Fruit fly (Drosophila melanogaster) whole organism, embryonic: ENCODE data around the gene CG15199.

Source experiments
- Asciz ChIP-seq: fragments of 200-800 bp; sonication (Bioruptor generic); optimal IDR thresholded peaks from 2 replicates; lab custom pipeline; 2017; ENCODE audit warnings: missing biosample characterization, mild to moderate bottlenecking, missing genetic modification characterization, missing genetic modification reagents
- Bteb2 ChIP-seq: fragments of 200-800 bp; sonication (Bioruptor generic); optimal IDR thresholded peaks from 2 replicates; lab custom pipeline; 2016; ENCODE audit warnings: missing biosample characterization, missing genetic modification characterization
- CG10543 ChIP-seq: fragments of 200-800 bp; sonication (Bioruptor generic); optimal IDR thresholded peaks from 3 replicates; lab custom pipeline; 2017; ENCODE audit warnings: missing biosample characterization, mild to moderate bottlenecking, missing genetic modification characterization, moderate library complexity
- CG12236 ChIP-seq: fragments of 200-800 bp; sonication (Bioruptor generic); optimal IDR thresholded peaks from 2 replicates; lab custom pipeline; 2016; ENCODE audit warnings: missing biosample characterization, missing genetic modification characterization
- CG13287 ChIP-seq: fragments of 200-800 bp; sonication (Bioruptor generic); IDR thresholded peaks from 2 replicates; pipeline ENCODE4 v1.3.6; 2022; ENCODE audit warnings: missing biosample characterization, missing genetic modification characterization; ENCODE audit not compliant: partially characterized antibody
- CG17328 ChIP-seq: fragments of 200-800 bp; sonication (Bioruptor generic); IDR thresholded peaks from 2 replicates; pipeline ENCODE4 v1.3.6; 2022; ENCODE audit warnings: missing biosample characterization, missing genetic modification characterization
- CG17568 ChIP-seq: fragments of 200-800 bp; sonication (Bioruptor generic); optimal IDR thresholded peaks from 2 replicates; lab custom pipeline; 2018; ENCODE audit warnings: missing biosample characterization, mild to moderate bottlenecking, missing genetic modification characterization, moderate library complexity
- CG2116 ChIP-seq: fragments of 200-800 bp; sonication (Bioruptor generic); optimal IDR thresholded peaks from 3 replicates; lab custom pipeline; 2018; ENCODE audit warnings: missing biosample characterization, mild to moderate bottlenecking, missing genetic modification characterization
- CG2875 ChIP-seq: fragments of 200-800 bp; sonication (Bioruptor generic); optimal IDR thresholded peaks from 2 replicates; lab custom pipeline; 2017; ENCODE audit warnings: missing biosample characterization, mild to moderate bottlenecking, missing genetic modification characterization, missing genetic modification reagents
- CG2889 ChIP-seq: fragments of 200-800 bp; sonication (Bioruptor generic); IDR thresholded peaks from 3 replicates; pipeline ENCODE4 v1.3.6; 2022; ENCODE audit warnings: missing biosample characterization, missing genetic modification characterization
- CG32532 ChIP-seq: fragments of 200-800 bp; sonication (Bioruptor generic); IDR thresholded peaks from 2 replicates; pipeline ENCODE4 v1.3.6; 2022; ENCODE audit warnings: missing biosample characterization, missing genetic modification characterization
- CG32772 ChIP-seq: fragments of 200-800 bp; sonication (Bioruptor generic); IDR thresholded peaks from 2 replicates; pipeline ENCODE4 v1.3.6; 2022; ENCODE audit warnings: missing biosample characterization, missing genetic modification characterization
- CG4424 ChIP-seq: fragments of 200-800 bp; sonication (Bioruptor generic); optimal IDR thresholded peaks from 3 replicates; lab custom pipeline; 2016; ENCODE audit warnings: missing biosample characterization, missing genetic modification characterization
- CG4820 ChIP-seq: fragments of 200-800 bp; sonication (Bioruptor generic); optimal IDR thresholded peaks from 3 replicates; lab custom pipeline; 2016; ENCODE audit warnings: missing biosample characterization, missing genetic modification characterization
- CG4854 ChIP-seq: fragments of 200-800 bp; sonication (Bioruptor generic); optimal IDR thresholded peaks from 2 replicates; lab custom pipeline; 2016; ENCODE audit warnings: missing biosample characterization, missing genetic modification characterization, inconsistent platforms
- CG6272 ChIP-seq: fragments of 200-800 bp; sonication (Bioruptor generic); IDR thresholded peaks from 2 replicates; pipeline ENCODE4 v1.3.6; 2022; ENCODE audit warnings: missing biosample characterization, missing genetic modification characterization
- CG7786 ChIP-seq: fragments of 200-800 bp; sonication (Bioruptor generic); optimal IDR thresholded peaks from 2 replicates; lab custom pipeline; 2016; ENCODE audit warnings: missing biosample characterization, missing genetic modification characterization
- CG7963 ChIP-seq: fragments of 200-800 bp; sonication (Bioruptor generic); IDR thresholded peaks from 3 replicates; pipeline ENCODE4 v1.3.6; 2022; ENCODE audit warnings: missing biosample characterization, missing genetic modification characterization; ENCODE audit not compliant: partially characterized antibody
- CG8388 ChIP-seq: fragments of 200-800 bp; sonication (Bioruptor generic); optimal IDR thresholded peaks from 2 replicates; lab custom pipeline; 2019; ENCODE audit warnings: missing biosample characterization, mild to moderate bottlenecking, missing genetic modification characterization, moderate library complexity
- CG8765 ChIP-seq: fragments of 200-800 bp; sonication (Bioruptor generic); IDR thresholded peaks from 2 replicates; pipeline ENCODE4 v1.3.6; 2022; ENCODE audit warnings: missing biosample characterization, missing genetic modification characterization
- CG8924 ChIP-seq: fragments of 200-800 bp; optimal IDR thresholded peaks from 3 replicates; lab custom pipeline; 2019; ENCODE audit warnings: missing biosample characterization, mild to moderate bottlenecking, missing genetic modification characterization, moderate library complexity
- CG9876 ChIP-seq: fragments of 200-800 bp; sonication (Bioruptor generic); optimal IDR thresholded peaks from 2 replicates; lab custom pipeline; 2016; ENCODE audit warnings: missing biosample characterization, missing genetic modification characterization
- CrebB ChIP-seq: fragments of 200-800 bp; sonication (Bioruptor generic); optimal IDR thresholded peaks from 3 replicates; lab custom pipeline; 2018; ENCODE audit warnings: missing biosample characterization, mild to moderate bottlenecking, missing genetic modification characterization
- D19B ChIP-seq: fragments of 200-800 bp; sonication (Bioruptor generic); optimal IDR thresholded peaks from 2 replicates; lab custom pipeline; 2017; ENCODE audit warnings: missing biosample characterization, mild to moderate bottlenecking, missing genetic modification characterization
- Dll ChIP-seq: fragments of 200-800 bp; sonication (Bioruptor generic); IDR thresholded peaks from 4 replicates; pipeline ENCODE4 v1.3.6; 2022; ENCODE audit warnings: missing biosample characterization, missing genetic modification characterization; ENCODE audit not compliant: partially characterized antibody
- E2f2 ChIP-seq: fragments of 200-800 bp; sonication (Bioruptor generic); IDR thresholded peaks from 2 replicates; pipeline ENCODE4 v1.3.6; 2022; ENCODE audit warnings: missing biosample characterization, missing genetic modification characterization
- Hr78 ChIP-seq, 2 experiments: fragments of 200-800 bp in 1 of 2; fragments of >200 bp in 1 of 2; sonication (Bioruptor generic) in 1 of 2; optimal IDR thresholded peaks; 2 replicates each; lab custom pipeline; 2017 to 2019; ENCODE audit warnings: missing biosample characterization in 2 of 2, missing genetic modification characterization in 2 of 2, mild to moderate bottlenecking in 1 of 2, moderate library complexity in 1 of 2
- Lpt ChIP-seq: fragments of >200 bp; optimal IDR thresholded peaks from 2 replicates; lab custom pipeline; 2018; ENCODE audit warnings: missing biosample characterization, missing genetic modification characterization
- Ravus ChIP-seq: fragments of 200-800 bp; sonication (Bioruptor generic); IDR thresholded peaks from 2 replicates; pipeline ENCODE4 v1.3.6; 2022; ENCODE audit warnings: missing biosample characterization, missing genetic modification characterization
- Spps ChIP-seq: fragments of 200-800 bp; sonication (Bioruptor generic); optimal IDR thresholded peaks from 2 replicates; lab custom pipeline; 2018; ENCODE audit warnings: missing biosample characterization, mild to moderate bottlenecking, missing genetic modification characterization
- Trl ChIP-seq, 3 experiments: fragments of >200 bp in 2 of 3; fragments of 200-800 bp in 1 of 3; sonication (Bioruptor generic) in 1 of 3; optimal IDR thresholded peaks; 2 replicates in 1 of 3; 3 replicates in 2 of 3; lab custom pipeline; 2016 to 2017; ENCODE audit warnings: missing biosample characterization in 1 of 3, missing genetic modification characterization in 1 of 3
- Usf ChIP-seq: fragments of 200-800 bp; sonication (Bioruptor generic); optimal IDR thresholded peaks from 2 replicates; lab custom pipeline; 2017; ENCODE audit warnings: missing genotype, missing biosample characterization, missing genetic modification characterization
- btn ChIP-seq: fragments of 200-800 bp; sonication (Bioruptor generic); optimal IDR thresholded peaks from 2 replicates; lab custom pipeline; 2016; ENCODE audit warnings: missing biosample characterization, missing genetic modification characterization
- corto ChIP-seq: fragments of 200-800 bp; sonication (Bioruptor generic); optimal IDR thresholded peaks from 2 replicates; lab custom pipeline; 2016; ENCODE audit warnings: missing biosample characterization, mild to moderate bottlenecking, missing genetic modification characterization, moderate library complexity
- danr ChIP-seq: fragments of 200-800 bp; sonication (Bioruptor generic); IDR thresholded peaks from 2 replicates; pipeline ENCODE4 v1.3.6; 2022; ENCODE audit warnings: missing biosample characterization, missing genetic modification characterization
- fd3F ChIP-seq: fragments of 200-800 bp; sonication (Bioruptor generic); optimal IDR thresholded peaks from 2 replicates; lab custom pipeline; 2018; ENCODE audit warnings: missing biosample characterization, mild to moderate bottlenecking, missing genetic modification characterization, moderate library complexity
- ftz-f1 ChIP-seq: fragments of 200-800 bp; sonication (Bioruptor generic); optimal IDR thresholded peaks from 2 replicates; lab custom pipeline; 2016; ENCODE audit warnings: missing biosample characterization, missing genetic modification characterization
- grau ChIP-seq: fragments of 200-800 bp; optimal IDR thresholded peaks from 3 replicates; lab custom pipeline; 2019; ENCODE audit warnings: missing biosample characterization, mild to moderate bottlenecking, missing genetic modification characterization, moderate library complexity
- grn ChIP-seq: fragments of 200-800 bp; sonication (Bioruptor generic); optimal IDR thresholded peaks from 3 replicates; lab custom pipeline; 2017; ENCODE audit warnings: missing biosample characterization, missing genetic modification characterization
- gt ChIP-seq: fragments of 200-800 bp; sonication (Bioruptor generic); IDR thresholded peaks from 2 replicates; pipeline ENCODE4 v1.3.6; 2022; ENCODE audit warnings: missing biosample characterization, missing genetic modification characterization
- h ChIP-seq: fragments of >200 bp; optimal IDR thresholded peaks from 2 replicates; lab custom pipeline; 2017
- insv ChIP-seq, 2 experiments: fragments of 200-800 bp; sonication (Bioruptor generic); optimal IDR thresholded peaks; 3 replicates each; lab custom pipeline; 2016 to 2018; ENCODE audit warnings: missing biosample characterization in 2 of 2, missing genetic modification characterization in 2 of 2
- jing ChIP-seq: fragments of 200-800 bp; sonication (Bioruptor generic); optimal IDR thresholded peaks from 2 replicates; lab custom pipeline; 2018; ENCODE audit warnings: missing biosample characterization, mild to moderate bottlenecking, missing genetic modification characterization
- oc ChIP-seq: fragments of 200-800 bp; sonication (Bioruptor generic); optimal IDR thresholded peaks from 2 replicates; lab custom pipeline; 2018; ENCODE audit warnings: missing biosample characterization, mild to moderate bottlenecking, missing genetic modification characterization, moderate library complexity
- pan ChIP-seq, 4 experiments: fragments of >200 bp in 3 of 4; fragments of 200-800 bp in 1 of 4; sonication (Bioruptor generic) in 1 of 4; optimal IDR thresholded peaks in 3 of 4; IDR thresholded peaks in 1 of 4; 2 replicates each; pipeline versions ENCODE4 v1.3.6 to Lab custom; 2017 to 2022; ENCODE audit warnings: missing biosample characterization in 2 of 4, missing genetic modification characterization in 2 of 4, mixed read lengths in 1 of 4
- pb ChIP-seq: fragments of 200-800 bp; sonication (Bioruptor generic); optimal IDR thresholded peaks from 3 replicates; lab custom pipeline; 2016; ENCODE audit warnings: missing biosample characterization, missing genetic modification characterization
- ranshi ChIP-seq: fragments of 200-800 bp; sonication (Bioruptor generic); IDR thresholded peaks from 2 replicates; pipeline ENCODE4 v1.3.6; 2022; ENCODE audit warnings: missing biosample characterization, missing genetic modification characterization
- sob ChIP-seq: fragments of 200-800 bp; sonication (Bioruptor generic); IDR thresholded peaks from 2 replicates; pipeline ENCODE4 v1.3.6; 2022; ENCODE audit warnings: missing biosample characterization, missing genetic modification characterization
- unpg ChIP-seq: fragments of 200-800 bp; sonication (Bioruptor generic); optimal IDR thresholded peaks from 3 replicates; lab custom pipeline; 2018; ENCODE audit warnings: missing biosample characterization, mild to moderate bottlenecking, missing genetic modification characterization, moderate library complexity
- vfl ChIP-seq: fragments of 200-800 bp; sonication (Bioruptor generic); optimal IDR thresholded peaks from 2 replicates; lab custom pipeline; 2016; ENCODE audit warnings: missing biosample characterization, missing genetic modification characterization

Gene CG15199

DNA sequence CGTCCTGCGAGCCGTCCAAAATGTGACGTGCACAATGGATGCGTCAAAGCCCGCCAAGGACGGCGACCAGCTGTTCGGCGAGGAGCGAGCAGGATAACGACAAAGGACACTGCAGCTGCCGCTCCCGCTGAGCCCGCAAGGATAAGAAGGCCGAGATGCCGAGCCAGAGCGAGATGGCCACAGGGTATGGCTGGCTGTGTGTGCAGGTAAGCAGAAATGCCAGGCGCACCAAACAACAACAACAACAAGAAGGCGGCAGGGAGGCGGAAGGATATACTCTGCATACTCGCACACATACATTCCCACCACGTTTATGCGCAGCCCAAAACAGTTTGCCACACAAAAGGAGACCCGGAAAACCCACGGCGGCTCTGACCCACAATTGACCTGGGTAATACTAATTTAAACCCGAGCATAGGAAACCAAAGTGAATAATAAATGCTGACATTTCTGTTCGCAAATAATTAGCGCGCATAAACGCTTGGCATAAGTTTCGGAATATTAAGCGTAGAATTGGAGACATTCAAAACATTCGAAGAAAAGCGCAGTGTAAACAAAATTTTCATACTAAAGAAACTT, 5.1 kb upstream of the CG15199 start (continued):
- no peak for TF ChIP-seq Lpt (GFP tag; lab: Kevin White, UChicago)
- TF ChIP-seq pb (GFP tag; lab: Kevin White, UChicago), result peak; percentile 3
- TF ChIP-seq Usf (GFP tag; lab: Kevin White, UChicago), result no peak
- no peak for TF ChIP-seq insv (GFP tag; optimal IDR thresholded peaks at IDR 0.05; lab: Kevin White, UChicago)
- no peak for TF ChIP-seq CG12236 (GFP tag; lab: Kevin White, UChicago)
- TF ChIP-seq CG8388 (GFP tag; lab: Kevin White, UChicago), result no peak
- no peak for TF ChIP-seq pan (optimal IDR thresholded peaks at IDR 0.05; lab: Kevin White, UChicago)
- peak in 1 of 2 experiments; percentile 61 for TF ChIP-seq pan (GFP tag; optimal IDR thresholded peaks at IDR 0.05 in 1 of 2, IDR thresholded peaks at IDR 0.05 in 1 of 2)
- TF ChIP-seq CG4424 (GFP tag; lab: Kevin White, UChicago), result no peak
- no peak for TF ChIP-seq CG32532 (GFP tag; lab: Robert Waterston, UW)
- no peak for TF ChIP-seq CG2889 (GFP tag; lab: Robert Waterston, UW)
- no peak for TF ChIP-seq danr
- no peak for TF ChIP-seq ftz-f1 (GFP tag; lab: Kevin White, UChicago)
- TF ChIP-seq Bteb2 (GFP tag; lab: Kevin White, UChicago), result no peak
- TF ChIP-seq CrebB (tag; lab: Kevin White, UChicago), result no peak
- TF ChIP-seq grau (tag; lab: Kevin White, UChicago), result no peak
- no peak for TF ChIP-seq CG10543
- TF ChIP-seq CG2116 (GFP tag; lab: Kevin White, UChicago), result no peak
- TF ChIP-seq CG8765 (GFP tag; lab: Robert Waterston, UW), result peak; percentile 51
- 0 out of 2 replicates have a peak, but pooled peaks have one; percentile 14 for TF ChIP-seq CG17328 (GFP tag; lab: Robert Waterston, UW)
- no peak for TF ChIP-seq CG6272 (GFP tag; lab: Robert Waterston, UW)
- TF ChIP-seq CG4820 (GFP tag; lab: Kevin White, UChicago), result peak; percentile 96
- TF ChIP-seq Hr78 (GFP tag; optimal IDR thresholded peaks at IDR 0.05; lab: Kevin White, UChicago), result no peak
- no peak for TF ChIP-seq btn (GFP tag; lab: Kevin White, UChicago)
- TF ChIP-seq unpg (GFP tag; lab: Kevin White, UChicago), result peak; percentile 21
- TF ChIP-seq ranshi, result no peak
- TF ChIP-seq CG7963 (GFP tag; lab: Robert Waterston, UW), result no peak
- TF ChIP-seq CG32772 (GFP tag; lab: Robert Waterston, UW), result no peak
- TF ChIP-seq sob (GFP tag; lab: Robert Waterston, UW), result peak; percentile 13; the same call in 1 of the 2 replicates
- peak; percentile 3 for TF ChIP-seq CG7786 (GFP tag; lab: Kevin White, UChicago)
- peak; percentile 10 for TF ChIP-seq CG8924
- TF ChIP-seq CG13287 (GFP tag; lab: Robert Waterston, UW), result no peak
- no peak for TF ChIP-seq gt (GFP tag; lab: Robert Waterston, UW)
- TF ChIP-seq fd3F (GFP tag; lab: Kevin White, UChicago), result no peak
- TF ChIP-seq CG9876 (GFP tag; lab: Kevin White, UChicago), result no peak
- TF ChIP-seq D19B (GFP tag; lab: Kevin White, UChicago), result no peak
- no peak for TF ChIP-seq grn (GFP tag; lab: Kevin White, UChicago)
- no peak for TF ChIP-seq jing (GFP tag; lab: Kevin White, UChicago)
- no peak for TF ChIP-seq oc (tag; lab: Kevin White, UChicago)
- TF ChIP-seq CG2875 (GFP tag; lab: Kevin White, UChicago), result no peak
- TF ChIP-seq h (lab: Kevin White, UChicago), result no peak
- no peak for TF ChIP-seq corto (GFP tag; lab: Kevin White, UChicago)
- TF ChIP-seq Ravus (GFP tag; lab: Robert Waterston, UW), result no peak
- TF ChIP-seq Asciz (GFP tag; lab: Kevin White, UChicago), result no peak
- TF ChIP-seq E2f2 (GFP tag; lab: Robert Waterston, UW), result 0 out of 2 replicates have a peak, but pooled peaks have one; percentile 10
- TF ChIP-seq Trl (optimal IDR thresholded peaks at IDR 0.05; lab: Kevin White, UChicago), result no peak
- no peak for TF ChIP-seq Trl (GFP tag; optimal IDR thresholded peaks at IDR 0.05; lab: Kevin White, UChicago)
- TF ChIP-seq Spps (tag; lab: Kevin White, UChicago), result no peak
- TF ChIP-seq Dll (GFP tag; lab: Robert Waterston, UW), result no peak
- TF ChIP-seq CG4854, result no peak
- TF ChIP-seq CG17568 (GFP tag; lab: Kevin White, UChicago), result no peak
- TF ChIP-seq vfl (GFP tag; lab: Kevin White, UChicago), result no peak
